Fruit fly (Drosophila melanogaster): ENCODE measurements around the gene CG12320.

The CG12320 gene

dm6 chr3R:18288677-18289076 lies 36.1 kb upstream of the CG12320 start, which contains the start of gene CG7131:
Gene CG7131, minus strand, starts transcription at chr3R:18288777.
- TF ChIP-seq CG9139 (GFP tag; optimal IDR thresholded peaks at IDR 0.05) = no peak
- TF ChIP-seq acj6 (GFP tag; optimal IDR thresholded peaks at IDR 0.05) = no peak
- TF ChIP-seq dac (GFP tag; optimal IDR thresholded peaks at IDR 0.05) = no peak
- TF ChIP-seq dsx (GFP tag; optimal IDR thresholded peaks at IDR 0.05; ENCODE audit: poor library complexity, severe bottlenecking) = no peak
- no peak for TF ChIP-seq CG6163 (GFP tag; IDR thresholded peaks at IDR 0.05)
- TF ChIP-seq Sox15 (GFP tag; optimal IDR thresholded peaks at IDR 0.05) = no peak
- no peak for TF ChIP-seq CG7368 (GFP tag; optimal IDR thresholded peaks at IDR 0.05)
- TF ChIP-seq Hr39 (GFP tag; optimal IDR thresholded peaks at IDR 0.05) = no peak
- no peak for TF ChIP-seq Hr4 (GFP tag; optimal IDR thresholded peaks at IDR 0.05)
- no peak for TF ChIP-seq Lpt (GFP tag; optimal IDR thresholded peaks at IDR 0.05)

dm6 chr3R:18283441-18283840 lies 30.9 kb upstream of the CG12320 start, which contains the start of the genes CG14312 and CG8064:
Gene CG14312, minus strand, starts transcription at chr3R:18283528.
Gene CG8064, plus strand, starts transcription at chr3R:18283660.
- no peak for TF ChIP-seq CG6276 (GFP tag; optimal IDR thresholded peaks at IDR 0.05)
- TF ChIP-seq svp (GFP tag) = peak; percentile 35

dm6 chr3R:18280866-18281473 lies 28.4 kb upstream of the CG12320 start:
- TF ChIP-seq vri (GFP tag; optimal IDR thresholded peaks at IDR 0.05) = peak; percentile 17
- TF ChIP-seq ss (GFP tag; optimal IDR thresholded peaks at IDR 0.05) = no peak
- TF ChIP-seq Eip93F (GFP tag; optimal IDR thresholded peaks at IDR 0.05) = peak; percentile 2

- TF ChIP-seq dsx (GFP tag; optimal IDR thresholded peaks at IDR 0.05; ENCODE audit: poor library complexity, severe bottlenecking) (no peak), Ets96B (tag; optimal IDR thresholded peaks at IDR 0.05) (no peak), CG6808 (GFP tag; optimal IDR thresholded peaks at IDR 0.05) (no peak), CG3919 (GFP tag; optimal IDR thresholded peaks at IDR 0.05) (no peak), ss (GFP tag; optimal IDR thresholded peaks at IDR 0.05) (no peak), Eip75B (GFP tag; optimal IDR thresholded peaks at IDR 0.05) (no peak), Eip78C (GFP tag) (no peak), CG6276 (GFP tag; optimal IDR thresholded peaks at IDR 0.05) (no peak), CG6854 (GFP tag; optimal IDR thresholded peaks at IDR 0.05) (no peak), spab (GFP tag; optimal IDR thresholded peaks at IDR 0.05) (no peak)
Measured at dm6 chr3R:18280133-18280532, 27.6 kb upstream of the CG12320 start.

dm6 chr3R:18279494-18279893 lies 27.0 kb upstream of the CG12320 start, which contains the start of gene CG7142:
Gene CG7142, minus strand, starts transcription at chr3R:18279522.
- TF ChIP-seq CG11294 (GFP tag; IDR thresholded peaks at IDR 0.05) = no peak
- TF ChIP-seq Hr38 (GFP tag; optimal IDR thresholded peaks at IDR 0.05) = no peak
- no peak for TF ChIP-seq achi (GFP tag; optimal IDR thresholded peaks at IDR 0.05)
- no peak for TF ChIP-seq CG3032 (tag; optimal IDR thresholded peaks at IDR 0.05)
- TF ChIP-seq CG1621 (tag; optimal IDR thresholded peaks at IDR 0.05) = no peak
- no peak for TF ChIP-seq CG8119 (GFP tag; IDR thresholded peaks at IDR 0.05)
- no peak for TF ChIP-seq topi (GFP tag; optimal IDR thresholded peaks at IDR 0.05)
- no peak for TF ChIP-seq Ets21C (GFP tag; optimal IDR thresholded peaks at IDR 0.05)
- no peak for TF ChIP-seq cyc (GFP tag; optimal IDR thresholded peaks at IDR 0.05)
- peak; percentile 72 for TF ChIP-seq vri (GFP tag; optimal IDR thresholded peaks at IDR 0.05)
- TF ChIP-seq CG6792 (GFP tag; optimal IDR thresholded peaks at IDR 0.05) = no peak
- no peak for TF ChIP-seq CG4318 (GFP tag; optimal IDR thresholded peaks at IDR 0.05)
- TF ChIP-seq Smox (GFP tag; optimal IDR thresholded peaks at IDR 0.05) = no peak
- TF ChIP-seq CG3919 (GFP tag; optimal IDR thresholded peaks at IDR 0.05) = no peak
- no peak for TF ChIP-seq CG6276 (GFP tag; optimal IDR thresholded peaks at IDR 0.05)
- peak; percentile 94 for TF ChIP-seq svp (GFP tag)
- TF ChIP-seq CG31627 (GFP tag; optimal IDR thresholded peaks at IDR 0.05) = peak; percentile 25
- TF ChIP-seq Ets96B (tag; optimal IDR thresholded peaks at IDR 0.05) = no peak
- TF ChIP-seq Gug (GFP tag; IDR thresholded peaks at IDR 0.05) = no peak
- TF ChIP-seq Blimp-1 (GFP tag; optimal IDR thresholded peaks at IDR 0.05) = no peak
- no peak for TF ChIP-seq fd85E (GFP tag; optimal IDR thresholded peaks at IDR 0.05)
- TF ChIP-seq CG32006 (GFP tag; optimal IDR thresholded peaks at IDR 0.05) = no peak
- TF ChIP-seq CG10631 (GFP tag; optimal IDR thresholded peaks at IDR 0.05) = no peak
- no peak for TF ChIP-seq dac (GFP tag; optimal IDR thresholded peaks at IDR 0.05)
- no peak for TF ChIP-seq OdsH (GFP tag; optimal IDR thresholded peaks at IDR 0.05)
- no peak for TF ChIP-seq CG11902 (GFP tag; optimal IDR thresholded peaks at IDR 0.05)
- no peak for TF ChIP-seq CG10669 (GFP tag; optimal IDR thresholded peaks at IDR 0.05)
- TF ChIP-seq Eip93F (GFP tag; optimal IDR thresholded peaks at IDR 0.05) = peak; percentile 24
- no peak for TF ChIP-seq eg (GFP tag; IDR thresholded peaks at IDR 0.05)

All from whole organism, prepupa.